Worm (Caenorhabditis elegans) whole organism, L4 larva: ENCODE data around the gene str-231.

Experiments used
- aly-2 ChIP-seq: sonication (generic microtip); optimal IDR thresholded peaks from 2 replicates; lab custom pipeline; 2018; ENCODE audit warnings: missing biosample characterization, missing genetic modification characterization
- ama-1 ChIP-seq: fragments of 150-350 bp; optimal IDR thresholded peaks from 2 replicates; lab custom pipeline; 2014; ENCODE audit warnings: inconsistent platforms, mixed read lengths
- nhr-237 ChIP-seq: sonication (generic microtip); optimal IDR thresholded peaks from 2 replicates; lab custom pipeline; 2017; ENCODE audit warnings: missing biosample characterization, missing genetic modification characterization
- pqm-1 ChIP-seq: sonication (generic microtip); optimal IDR thresholded peaks from 2 replicates; lab custom pipeline; 2017; ENCODE audit warnings: missing biosample characterization, missing genetic modification characterization
- snpc-4 ChIP-seq: fragments of 150-350 bp; optimal IDR thresholded peaks from 2 replicates; lab custom pipeline; 2014; ENCODE audit warnings: missing biosample characterization, missing genetic modification characterization

- no peak for TF ChIP-seq ama-1 (lab: Kevin White, UChicago)
- TF ChIP-seq aly-2 (tag; lab: Kevin White, UChicago), result no peak
- TF ChIP-seq pqm-1 (tag; lab: Kevin White, UChicago), result no peak
- no peak for TF ChIP-seq nhr-237 (tag; lab: Kevin White, UChicago)
- no peak for TF ChIP-seq snpc-4 (tag; lab: Kevin White, UChicago)
Measured at ce11 chrV:16057010-16057463, 49.6 kb upstream of the str-231 start, which contains the start of gene F14H3.5.
